Worm (Caenorhabditis elegans): ENCODE measurements around the gene nhr-36.

Gene nhr-36

ce11 chrV:9247416-9247815, 14.0 kb downstream of the nhr-36 start:
- TF ChIP-seq F13C5.2 (tag; optimal IDR thresholded peaks at IDR 0.05): peak; percentile 39
- no peak for TF ChIP-seq tra-4 (tag; optimal IDR thresholded peaks at IDR 0.05)

- TF ChIP-seq tbx-37 (GFP tag; conservative IDR thresholded peaks at IDR 0.05) (no peak), hnd-1 (tag; optimal IDR thresholded peaks at IDR 0.05) (no peak), B0310.2 (tag; optimal IDR thresholded peaks at IDR 0.05) (no peak), tra-4 (tag; optimal IDR thresholded peaks at IDR 0.05) (no peak), aly-1 (tag; optimal IDR thresholded peaks at IDR 0.05) (no peak), flt-1 (GFP tag; IDR thresholded peaks at IDR 0.05) (no peak), F13C5.2 (tag; optimal IDR thresholded peaks at IDR 0.05) (no peak), pes-1 (GFP tag; IDR thresholded peaks at IDR 0.05) (no peak), sea-1 (GFP tag; conservative IDR thresholded peaks at IDR 0.05) (no peak), ceh-13 (GFP tag; optimal IDR thresholded peaks at IDR 0.05) (no peak), hmg-4 (GFP tag; optimal IDR thresholded peaks at IDR 0.05) (no peak), ama-1 (optimal IDR thresholded peaks at IDR 0.05) (no peak)
Observed at ce11 chrV:9246260-9246659, 15.1 kb downstream of the nhr-36 start, which contains the start of gene aat-2. TSS of gene aat-2 (minus strand) at chrV:9246360.

- TF ChIP-seq tbx-37 (GFP tag; conservative IDR thresholded peaks at IDR 0.05): no peak
- TF ChIP-seq tbx-11 (GFP tag; IDR thresholded peaks at IDR 0.05): no peak
- no peak for TF ChIP-seq pes-1 (GFP tag; IDR thresholded peaks at IDR 0.05)
- no peak for TF ChIP-seq B0310.2 (tag; optimal IDR thresholded peaks at IDR 0.05)
- TF ChIP-seq tra-4 (tag; optimal IDR thresholded peaks at IDR 0.05): no peak
- TF ChIP-seq hmbx-1 (tag; optimal IDR thresholded peaks at IDR 0.05): no peak
- TF ChIP-seq sea-1 (GFP tag; conservative IDR thresholded peaks at IDR 0.05): no peak
- TF ChIP-seq flt-1 (GFP tag; IDR thresholded peaks at IDR 0.05): no peak
- TF ChIP-seq ama-1 (optimal IDR thresholded peaks at IDR 0.05): no peak
- TF ChIP-seq hmg-4 (GFP tag; optimal IDR thresholded peaks at IDR 0.05): no peak
- no peak for TF ChIP-seq ceh-13 (GFP tag; optimal IDR thresholded peaks at IDR 0.05)
- TF ChIP-seq aly-1 (tag; optimal IDR thresholded peaks at IDR 0.05): no peak
- no peak for TF ChIP-seq scrt-1 (GFP tag; IDR thresholded peaks at IDR 0.05)
Observed at ce11 chrV:9243171-9243996, 18.0 kb downstream of the nhr-36 start, which contains the start of gene glo-4. TSS of gene glo-4 (minus strand) at chrV:9243221.

ce11 chrV:9232296-9232695, 29.1 kb downstream of the nhr-36 start, which contains the start of gene F07C3.3:
TSS of gene F07C3.3 (minus strand) at chrV:9232396.
- TF ChIP-seq sea-1 (GFP tag; conservative IDR thresholded peaks at IDR 0.05) (no peak), tbx-11 (GFP tag; IDR thresholded peaks at IDR 0.05) (no peak), F13C5.2 (tag; optimal IDR thresholded peaks at IDR 0.05) (no peak), B0310.2 (tag; optimal IDR thresholded peaks at IDR 0.05) (no peak), pes-1 (GFP tag; IDR thresholded peaks at IDR 0.05) (no peak), hmg-4 (GFP tag; optimal IDR thresholded peaks at IDR 0.05) (no peak), tra-4 (tag; optimal IDR thresholded peaks at IDR 0.05) (no peak), ceh-13 (GFP tag; optimal IDR thresholded peaks at IDR 0.05) (no peak), ama-1 (optimal IDR thresholded peaks at IDR 0.05) (no peak), scrt-1 (GFP tag; IDR thresholded peaks at IDR 0.05) (no peak), hmbx-1 (tag; optimal IDR thresholded peaks at IDR 0.05) (no peak), aly-1 (tag; optimal IDR thresholded peaks at IDR 0.05) (no peak), flt-1 (GFP tag; IDR thresholded peaks at IDR 0.05) (no peak), hnd-1 (tag; optimal IDR thresholded peaks at IDR 0.05) (no peak), tbx-37 (GFP tag; conservative IDR thresholded peaks at IDR 0.05) (no peak)

ce11 chrV:9225675-9226144, 35.7 kb downstream of the nhr-36 start, which contains the start of gene F07C3.2:
TSS of gene F07C3.2 (plus strand) at chrV:9226094.
- TF ChIP-seq tbx-11 (GFP tag; IDR thresholded peaks at IDR 0.05) (no peak), sea-1 (GFP tag; conservative IDR thresholded peaks at IDR 0.05) (no peak), hmg-4 (GFP tag; optimal IDR thresholded peaks at IDR 0.05) (no peak)

- no peak for TF ChIP-seq B0310.2 (tag; optimal IDR thresholded peaks at IDR 0.05)
- TF ChIP-seq sea-1 (GFP tag; conservative IDR thresholded peaks at IDR 0.05): no peak
- no peak for TF ChIP-seq tra-4 (tag; optimal IDR thresholded peaks at IDR 0.05)
- no peak for TF ChIP-seq ceh-36 (tag; optimal IDR thresholded peaks at IDR 0.05)
- TF ChIP-seq ama-1 (optimal IDR thresholded peaks at IDR 0.05): no peak
- no peak for TF ChIP-seq ets-7 (tag; optimal IDR thresholded peaks at IDR 0.05)
- no peak for TF ChIP-seq tbx-37 (GFP tag; conservative IDR thresholded peaks at IDR 0.05)
- TF ChIP-seq ceh-13 (GFP tag; optimal IDR thresholded peaks at IDR 0.05): no peak
- no peak for TF ChIP-seq tbx-11 (GFP tag; IDR thresholded peaks at IDR 0.05)
- TF ChIP-seq pes-1 (GFP tag; IDR thresholded peaks at IDR 0.05): no peak
Observed at ce11 chrV:9224981-9225380, 36.4 kb downstream of the nhr-36 start.

ce11 chrV:9224377-9224776, 37.0 kb downstream of the nhr-36 start:
- TF ChIP-seq hmbx-1 (tag; optimal IDR thresholded peaks at IDR 0.05): no peak
- TF ChIP-seq aly-1 (tag; optimal IDR thresholded peaks at IDR 0.05): no peak
- TF ChIP-seq B0310.2 (tag; optimal IDR thresholded peaks at IDR 0.05): no peak
- TF ChIP-seq flt-1 (GFP tag; IDR thresholded peaks at IDR 0.05): no peak
- TF ChIP-seq ama-1 (optimal IDR thresholded peaks at IDR 0.05): no peak
- TF ChIP-seq pes-1 (GFP tag; IDR thresholded peaks at IDR 0.05): no peak
- no peak for TF ChIP-seq tra-4 (tag; optimal IDR thresholded peaks at IDR 0.05)
- TF ChIP-seq hnd-1 (tag; optimal IDR thresholded peaks at IDR 0.05): no peak
- no peak for TF ChIP-seq ceh-13 (GFP tag; optimal IDR thresholded peaks at IDR 0.05)
- TF ChIP-seq scrt-1 (GFP tag; IDR thresholded peaks at IDR 0.05): no peak
- TF ChIP-seq hmg-4 (GFP tag; optimal IDR thresholded peaks at IDR 0.05): no peak
- TF ChIP-seq ets-7 (tag; optimal IDR thresholded peaks at IDR 0.05): no peak
- TF ChIP-seq ceh-36 (tag; optimal IDR thresholded peaks at IDR 0.05): no peak

All from whole organism, early embryonic.